Worm (Caenorhabditis elegans) whole organism, young adult: ENCODE data around the gene F47E1.20.

Experiments used
- T26A5.8 ChIP-seq: sonication (generic microtip); optimal IDR thresholded peaks from 2 replicates; lab custom pipeline; 2016; ENCODE audit warnings: missing genetic modification characterization, missing compliant biosample characterization
- ama-1 ChIP-seq, 3 experiments: fragments of 150-350 bp in 1 of 3; sonication (generic microtip) in 2 of 3; optimal IDR thresholded peaks; 2 replicates each; lab custom pipeline; 2014 to 2018; ENCODE audit warnings: missing biosample characterization in 2 of 3, missing genetic modification characterization in 2 of 3, missing genetic modification reagents in 2 of 3
- ceh-91 ChIP-seq: fragments of 200-800 bp; sonication (Bioruptor generic); IDR thresholded peaks from 2 replicates; pipeline ENCODE4 v1.3.6; 2022; ENCODE audit warnings: missing genetic modification reagents, missing genetic modification characterization, missing compliant biosample characterization
- dpl-1 ChIP-seq: fragments of 150-350 bp; optimal IDR thresholded peaks from 2 replicates; lab custom pipeline; 2014; ENCODE audit warnings: missing biosample characterization, missing genetic modification reagents, missing genetic modification characterization
- lin-35 ChIP-seq, 3 experiments: fragments of 150-350 bp in 2 of 3; sonication (generic microtip) in 1 of 3; optimal IDR thresholded peaks; 2 replicates each; lab custom pipeline; 2014 to 2018; ENCODE audit warnings: missing biosample characterization in 3 of 3, missing genetic modification characterization in 3 of 3, missing genetic modification reagents in 3 of 3
- madf-8 ChIP-seq: fragments of 200-800 bp; sonication (Bioruptor generic); conservative IDR thresholded peaks from 2 replicates; pipeline ENCODE4 v1.3.6; 2022; ENCODE audit warnings: missing genetic modification reagents, missing genetic modification characterization, missing compliant biosample characterization
- mel-28 ChIP-seq: sonication (generic microtip); optimal IDR thresholded peaks from 2 replicates; lab custom pipeline; 2016; ENCODE audit warnings: borderline replicate concordance, mild to moderate bottlenecking, missing genetic modification characterization, missing compliant biosample characterization
- nhr-80 ChIP-seq: sonication (generic microtip); optimal IDR thresholded peaks from 2 replicates; lab custom pipeline; 2016; ENCODE audit warnings: missing genetic modification characterization, missing compliant biosample characterization
- rcor-1 ChIP-seq: fragments of 200-800 bp; sonication (Bioruptor generic); IDR thresholded peaks from 2 replicates; pipeline ENCODE4 v1.3.6; 2022; ENCODE audit warnings: missing genetic modification reagents, missing genetic modification characterization, missing compliant biosample characterization
- sea-2 ChIP-seq: fragments of 200-800 bp; sonication (Bioruptor generic); IDR thresholded peaks from 2 replicates; pipeline ENCODE4 v1.3.6; 2022; ENCODE audit warnings: missing genetic modification characterization, missing compliant biosample characterization
- snpc-4 ChIP-seq, 5 experiments: fragments of 150-350 bp in 1 of 5; sonication (generic microtip) in 4 of 5; optimal IDR thresholded peaks; 2 replicates each; lab custom pipeline; 2014 to 2018; ENCODE audit warnings: missing genetic modification characterization in 5 of 5, missing biosample characterization in 3 of 5, antibody characterized with exemption in 2 of 5, mild to moderate bottlenecking in 2 of 5, missing compliant biosample characterization in 2 of 5, missing genotype in 2 of 5, moderate library complexity in 2 of 5, missing genetic modification reagents in 1 of 5

- TF ChIP-seq ama-1 (optimal IDR thresholded peaks at IDR 0.05; lab: Kevin White, UChicago) (no peak), ama-1 (GFP tag; optimal IDR thresholded peaks at IDR 0.05; lab: Kevin White, UChicago) (no peak), snpc-4 (GFP tag; optimal IDR thresholded peaks at IDR 0.05; lab: Kevin White, UChicago) (no peak), snpc-4 (tag; optimal IDR thresholded peaks at IDR 0.05; lab: Kevin White, UChicago) (no peak), ceh-91 (GFP tag; lab: Robert Waterston, UW) (no peak), lin-35 (GFP tag; optimal IDR thresholded peaks at IDR 0.05; lab: Kevin White, UChicago) (no peak), sea-2 (GFP tag; lab: Robert Waterston, UW) (no peak), nhr-80 (tag; lab: Kevin White, UChicago) (no peak), dpl-1 (no peak), mel-28 (no peak), rcor-1 (GFP tag; lab: Robert Waterston, UW) (no peak), T26A5.8 (tag; lab: Kevin White, UChicago) (no peak), madf-8 (no peak)
Observed at ce11 chrX:9103048-9103447, 54.3 kb downstream of the F47E1.20 start.
